Fruit fly (Drosophila melanogaster) whole organism, prepupa: ENCODE data around the gene Rim.

Source experiments
- CG6163 ChIP-seq: fragments of 200-800 bp; sonication (Bioruptor generic); IDR thresholded peaks from 3 replicates; pipeline ENCODE4 v1.3.6; 2022; ENCODE audit warnings: missing biosample characterization, missing genetic modification characterization
- Sox102F ChIP-seq: fragments of 200-800 bp; sonication (Bioruptor generic); optimal IDR thresholded peaks from 2 replicates; lab custom pipeline; 2016; ENCODE audit warnings: missing biosample characterization, mild to moderate bottlenecking, missing genetic modification characterization

dm6 chr3R:17946246-17946645 is 29.9 kb upstream of the Rim start:
- TF ChIP-seq Sox102F (GFP tag; lab: Kevin White, UChicago) (no peak), CG6163 (GFP tag; lab: Robert Waterston, UW) (peak; percentile 86)
